Worm (Caenorhabditis elegans) whole organism, early embryonic: ENCODE measurements around the gene clec-72.
"Not testable (repeated sequence)": the region's sequence is repeated elsewhere in the genome, so short reads cannot be mapped to it uniquely, and the experiment has no call there.

Source experiments
- B0310.2 ChIP-seq: sonication (generic microtip); optimal IDR thresholded peaks from 2 replicates; lab custom pipeline; 2016; ENCODE audit warnings: mild to moderate bottlenecking, missing genetic modification characterization, missing compliant biosample characterization
- F13C5.2 ChIP-seq: sonication (generic microtip); optimal IDR thresholded peaks from 2 replicates; lab custom pipeline; 2017; ENCODE audit warnings: mild to moderate bottlenecking, missing genetic modification characterization, inconsistent platforms, missing compliant biosample characterization
- aly-1 ChIP-seq: sonication (generic microtip); optimal IDR thresholded peaks from 2 replicates; lab custom pipeline; 2016; ENCODE audit warnings: missing genetic modification characterization, missing compliant biosample characterization
- ama-1 ChIP-seq: fragments of 150-350 bp; optimal IDR thresholded peaks from 2 replicates; lab custom pipeline; 2014
- ceh-13 ChIP-seq: fragments of 200-800 bp; sonication (Bioruptor generic); optimal IDR thresholded peaks from 2 replicates; lab custom pipeline; 2018; ENCODE audit warnings: mild to moderate bottlenecking, missing genetic modification characterization, missing compliant biosample characterization
- ceh-36 ChIP-seq: sonication (generic microtip); optimal IDR thresholded peaks from 2 replicates; lab custom pipeline; 2016; ENCODE audit warnings: missing genetic modification characterization, inconsistent platforms, missing compliant biosample characterization
- ets-7 ChIP-seq: sonication (generic microtip); optimal IDR thresholded peaks from 2 replicates; lab custom pipeline; 2016; ENCODE audit warnings: missing genotype, missing genetic modification characterization, missing compliant biosample characterization
- flt-1 ChIP-seq: fragments of 200-800 bp; sonication (Bioruptor generic); IDR thresholded peaks from 2 replicates; pipeline ENCODE4 v1.3.6; 2022; ENCODE audit warnings: missing genetic modification characterization, missing compliant biosample characterization
- hmbx-1 ChIP-seq: sonication (generic microtip); optimal IDR thresholded peaks from 2 replicates; lab custom pipeline; 2016; ENCODE audit warnings: mild to moderate bottlenecking, missing genetic modification characterization, missing compliant biosample characterization
- hmg-4 ChIP-seq: fragments of 200-800 bp; sonication (Bioruptor generic); optimal IDR thresholded peaks from 2 replicates; lab custom pipeline; 2018; ENCODE audit warnings: mild to moderate bottlenecking, missing genetic modification characterization, missing compliant biosample characterization
- hnd-1 ChIP-seq: sonication (generic microtip); optimal IDR thresholded peaks from 2 replicates; lab custom pipeline; 2016; ENCODE audit warnings: missing genetic modification characterization, missing compliant biosample characterization
- pes-1 ChIP-seq: fragments of 200-800 bp; sonication (Bioruptor generic); IDR thresholded peaks from 2 replicates; pipeline ENCODE4 v1.3.6; 2022; ENCODE audit warnings: missing genetic modification reagents, missing genetic modification characterization, missing compliant biosample characterization
- scrt-1 ChIP-seq: fragments of 200-800 bp; sonication (Bioruptor generic); IDR thresholded peaks from 2 replicates; pipeline ENCODE4 v1.3.6; 2022; ENCODE audit warnings: missing genetic modification characterization, missing compliant biosample characterization
- sea-1 ChIP-seq: fragments of 200-800 bp; sonication (Bioruptor generic); conservative IDR thresholded peaks from 2 replicates; pipeline ENCODE4 v1.3.6; 2022; ENCODE audit warnings: missing genetic modification characterization, missing compliant biosample characterization
- tbx-11 ChIP-seq: fragments of 200-800 bp; sonication (Bioruptor generic); IDR thresholded peaks from 2 replicates; pipeline ENCODE4 v1.3.6; 2022; ENCODE audit warnings: missing genetic modification characterization, missing compliant biosample characterization
- tbx-37 ChIP-seq: fragments of 200-800 bp; sonication (Bioruptor generic); conservative IDR thresholded peaks from 2 replicates; pipeline ENCODE4 v1.3.6; 2022; ENCODE audit warnings: missing genetic modification reagents, missing genetic modification characterization, missing compliant biosample characterization
- tra-4 ChIP-seq: sonication (generic microtip); optimal IDR thresholded peaks from 2 replicates; lab custom pipeline; 2017; ENCODE audit warnings: missing genetic modification characterization, missing compliant biosample characterization

The clec-72 gene

DNA sequence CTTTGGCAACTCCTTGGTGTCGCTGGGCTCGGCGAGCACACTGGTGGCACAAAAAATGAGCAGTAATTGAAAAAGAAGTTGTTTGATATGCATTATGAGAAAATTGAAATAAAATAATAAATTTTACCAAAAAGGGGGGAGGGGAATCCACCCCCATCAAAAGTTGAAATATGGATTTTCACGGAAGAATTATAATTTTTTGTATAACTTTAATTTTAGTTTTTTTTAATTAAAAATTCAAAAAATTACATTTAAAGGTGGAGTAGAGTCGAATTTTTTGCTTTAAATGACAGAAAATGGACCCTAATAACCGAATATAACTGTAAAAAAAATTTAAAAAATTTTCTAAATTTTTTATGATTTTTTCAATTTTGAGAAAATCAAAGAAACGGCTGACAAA lies 32.8 kb upstream of the clec-72 start, which contains the start of gene F56D6.18:
F56D6.18 (minus strand) TSS at position 101 of the 400 bp plus-strand sequence.
- TF ChIP-seq B0310.2; F13C5.2 (tag; lab: Kevin White, UChicago); hnd-1: not testable (repeated sequence)

DNA sequence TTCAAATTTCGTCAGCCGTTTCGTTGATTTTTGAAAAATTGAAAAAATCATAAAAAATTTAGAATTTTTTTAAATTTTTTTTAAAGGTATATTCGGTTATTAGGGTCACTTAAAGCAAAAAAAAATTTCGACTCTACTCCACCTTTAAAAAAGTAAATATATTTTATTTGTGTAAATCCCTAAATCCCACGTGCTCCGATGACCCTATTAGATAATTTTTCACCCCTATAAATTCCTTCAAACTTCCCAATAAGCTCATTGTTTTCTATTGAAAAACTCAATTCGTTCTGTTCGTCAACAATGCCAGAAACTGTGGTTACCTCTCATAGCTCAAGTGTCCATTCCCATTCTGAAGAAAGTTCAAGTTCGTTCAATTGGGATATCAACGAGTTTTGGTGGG lies 32.0 kb upstream of the clec-72 start, which contains the start of gene F56D6.20:
F56D6.20 (plus strand) TSS at position 301 of the 400 bp plus-strand sequence.
- TF ChIP-seq scrt-1 (GFP tag; lab: Robert Waterston, UW), result no peak

DNA sequence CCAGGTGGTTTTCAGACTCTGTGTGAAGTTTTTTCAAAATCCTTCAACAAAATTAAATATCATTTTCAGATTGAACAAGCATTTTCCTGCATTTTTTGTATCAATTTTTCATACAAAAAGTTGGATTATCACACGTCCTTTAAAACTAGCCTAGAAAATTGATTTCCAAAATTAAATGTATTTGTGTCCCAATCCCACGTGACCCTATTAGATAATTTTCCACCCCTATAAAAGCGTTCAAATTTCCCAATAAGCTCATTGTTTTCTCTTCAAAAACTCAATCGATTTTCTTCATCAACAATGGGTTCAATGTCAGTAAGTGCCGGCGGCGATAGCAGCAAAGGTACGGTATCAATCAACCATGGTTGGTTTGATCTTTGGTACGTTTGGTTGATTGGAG lies 30.2 kb upstream of the clec-72 start, which contains the start of gene F56D6.19:
F56D6.19 (plus strand) TSS at position 301 of the 400 bp plus-strand sequence.
- TF ChIP-seq sea-1, result no peak
- no peak for TF ChIP-seq ceh-13 (GFP tag; lab: Kevin White, UChicago)
- no peak for TF ChIP-seq hmbx-1 (tag; lab: Kevin White, UChicago)
- no peak for TF ChIP-seq pes-1 (GFP tag; lab: Robert Waterston, UW)
- TF ChIP-seq ets-7 (tag; lab: Kevin White, UChicago), result no peak
- TF ChIP-seq aly-1 (tag; lab: Kevin White, UChicago), result no peak
- no peak for TF ChIP-seq hnd-1
- TF ChIP-seq ceh-36 (tag; lab: Kevin White, UChicago), result no peak
- TF ChIP-seq ama-1 (lab: Kevin White, UChicago), result no peak
- no peak for TF ChIP-seq flt-1 (GFP tag; lab: Robert Waterston, UW)
- TF ChIP-seq tra-4 (tag; lab: Kevin White, UChicago), result no peak
- no peak for TF ChIP-seq tbx-37 (GFP tag; lab: Robert Waterston, UW)
- no peak for TF ChIP-seq hmg-4 (GFP tag; lab: Kevin White, UChicago)

DNA sequence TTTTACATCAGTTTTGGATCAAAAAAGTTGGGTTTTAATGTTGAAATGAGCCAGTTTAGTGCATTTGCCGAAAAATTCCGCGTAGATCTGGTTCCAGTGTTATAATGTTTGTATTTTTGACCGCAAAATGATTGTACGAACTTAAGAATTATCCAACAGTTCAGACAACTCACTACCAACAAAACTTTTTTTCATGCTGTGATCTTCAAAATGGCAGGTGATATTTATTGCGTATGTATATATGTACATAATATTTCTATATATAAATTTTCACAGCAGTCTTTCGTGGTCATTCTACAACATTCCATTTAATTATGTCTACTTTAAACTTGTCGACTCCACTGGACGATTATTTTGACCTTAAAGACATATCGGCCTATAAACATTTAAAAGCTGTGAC lies 29.3 kb upstream of the clec-72 start, which contains the start of gene srz-20:
srz-20 (plus strand) TSS at position 301 of the 400 bp plus-strand sequence.
- TF ChIP-seq hnd-1, result no peak
- no peak for TF ChIP-seq ceh-36 (tag; lab: Kevin White, UChicago)
- TF ChIP-seq tra-4 (tag; lab: Kevin White, UChicago), result no peak
- TF ChIP-seq hmg-4 (GFP tag; lab: Kevin White, UChicago), result no peak
- no peak for TF ChIP-seq pes-1 (GFP tag; lab: Robert Waterston, UW)
- TF ChIP-seq F13C5.2 (tag; lab: Kevin White, UChicago), result no peak

DNA sequence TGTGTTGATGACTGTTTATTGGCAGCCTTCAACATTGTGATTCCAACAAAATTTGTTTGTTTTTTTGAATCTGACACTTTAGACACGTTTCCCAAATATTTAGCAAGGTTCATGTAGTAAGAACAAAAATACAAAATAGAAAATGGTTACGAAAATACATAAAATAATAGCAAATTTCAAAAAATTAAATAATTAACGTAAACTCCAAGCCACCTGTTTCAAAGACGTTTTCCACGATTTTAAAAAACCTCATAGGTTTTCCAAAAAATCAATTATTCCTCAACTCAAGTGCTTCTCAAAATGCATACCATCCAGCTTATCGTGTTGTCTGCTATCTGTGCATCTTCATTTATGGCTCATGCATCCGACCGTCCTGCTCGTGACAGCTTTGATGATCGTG lies 27.2 kb upstream of the clec-72 start, which contains the start of gene F56D6.14:
F56D6.14 (plus strand) TSS at position 301 of the 400 bp plus-strand sequence.
- no peak for TF ChIP-seq sea-1
- TF ChIP-seq hmbx-1 (tag; lab: Kevin White, UChicago), result no peak
- no peak for TF ChIP-seq ceh-36 (tag; lab: Kevin White, UChicago)
- TF ChIP-seq tbx-11 (GFP tag; lab: Robert Waterston, UW), result no peak
- no peak for TF ChIP-seq aly-1 (tag; lab: Kevin White, UChicago)
- TF ChIP-seq hnd-1, result no peak
- TF ChIP-seq tbx-37 (GFP tag; lab: Robert Waterston, UW), result no peak
- TF ChIP-seq ceh-13 (GFP tag; lab: Kevin White, UChicago), result no peak
- TF ChIP-seq B0310.2, result no peak
- no peak for TF ChIP-seq ets-7 (tag; lab: Kevin White, UChicago)
- no peak for TF ChIP-seq ama-1 (lab: Kevin White, UChicago)
- no peak for TF ChIP-seq pes-1 (GFP tag; lab: Robert Waterston, UW)
- TF ChIP-seq F13C5.2 (tag; lab: Kevin White, UChicago), result no peak
- no peak for TF ChIP-seq hmg-4 (GFP tag; lab: Kevin White, UChicago)
- no peak for TF ChIP-seq tra-4 (tag; lab: Kevin White, UChicago)
- no peak for TF ChIP-seq scrt-1 (GFP tag; lab: Robert Waterston, UW)
- no peak for TF ChIP-seq flt-1 (GFP tag; lab: Robert Waterston, UW)

DNA sequence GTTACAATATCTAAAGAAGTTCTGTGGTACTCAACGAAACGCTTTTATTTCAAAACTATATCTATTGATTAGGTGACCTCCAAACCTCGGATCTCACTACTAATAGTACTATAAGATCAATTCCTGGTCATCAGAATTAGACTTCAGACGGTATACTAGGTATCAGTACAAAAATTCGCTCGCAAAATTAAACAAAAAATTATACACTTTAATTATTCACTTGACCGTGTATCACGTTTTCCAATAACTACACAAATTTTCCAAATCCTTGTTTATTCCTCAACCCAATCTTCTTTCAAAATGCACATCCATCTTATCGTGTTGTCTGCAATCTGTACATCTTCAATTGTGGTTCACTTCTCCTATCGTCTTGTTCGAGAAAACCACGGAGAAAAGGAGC lies 26.5 kb upstream of the clec-72 start, which contains the start of gene F56D6.23:
F56D6.23 (plus strand) TSS at position 301 of the 400 bp plus-strand sequence.
- TF ChIP-seq aly-1 (tag; lab: Kevin White, UChicago), result no peak
- no peak for TF ChIP-seq scrt-1 (GFP tag; lab: Robert Waterston, UW)
- no peak for TF ChIP-seq tbx-11 (GFP tag; lab: Robert Waterston, UW)
- TF ChIP-seq hnd-1, result no peak
- TF ChIP-seq ceh-13 (GFP tag; lab: Kevin White, UChicago), result no peak
- TF ChIP-seq B0310.2, result no peak
- no peak for TF ChIP-seq ceh-36 (tag; lab: Kevin White, UChicago)

DNA sequence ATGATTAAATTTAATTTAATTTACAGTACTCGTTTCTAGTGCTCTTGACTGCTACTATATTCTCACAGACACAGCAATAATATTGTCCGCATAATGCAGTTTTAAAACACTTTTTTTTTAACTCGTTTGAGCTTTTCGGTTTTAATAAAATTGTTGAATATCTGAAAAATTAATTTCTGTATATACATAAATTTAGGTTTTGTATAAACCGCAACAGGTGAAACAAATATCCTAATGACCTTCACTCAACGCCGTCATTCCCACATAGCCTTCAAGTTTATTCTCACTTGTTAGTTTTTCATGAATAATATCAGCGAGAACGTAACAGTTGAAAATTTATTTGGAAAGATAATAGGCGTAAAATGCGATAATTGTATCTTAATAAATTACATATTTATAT lies 25.1 kb upstream of the clec-72 start, which contains the start of gene srz-19:
srz-19 (plus strand) TSS at position 301 of the 400 bp plus-strand sequence.
- TF ChIP-seq scrt-1 (GFP tag; lab: Robert Waterston, UW), result no peak
- no peak for TF ChIP-seq sea-1
- TF ChIP-seq tbx-11 (GFP tag; lab: Robert Waterston, UW), result no peak
- no peak for TF ChIP-seq B0310.2
- no peak for TF ChIP-seq ets-7 (tag; lab: Kevin White, UChicago)
- TF ChIP-seq F13C5.2 (tag; lab: Kevin White, UChicago), result no peak
- TF ChIP-seq flt-1 (GFP tag; lab: Robert Waterston, UW), result no peak
- TF ChIP-seq ceh-36 (tag; lab: Kevin White, UChicago), result no peak
- no peak for TF ChIP-seq pes-1 (GFP tag; lab: Robert Waterston, UW)
- TF ChIP-seq tbx-37 (GFP tag; lab: Robert Waterston, UW), result no peak

DNA sequence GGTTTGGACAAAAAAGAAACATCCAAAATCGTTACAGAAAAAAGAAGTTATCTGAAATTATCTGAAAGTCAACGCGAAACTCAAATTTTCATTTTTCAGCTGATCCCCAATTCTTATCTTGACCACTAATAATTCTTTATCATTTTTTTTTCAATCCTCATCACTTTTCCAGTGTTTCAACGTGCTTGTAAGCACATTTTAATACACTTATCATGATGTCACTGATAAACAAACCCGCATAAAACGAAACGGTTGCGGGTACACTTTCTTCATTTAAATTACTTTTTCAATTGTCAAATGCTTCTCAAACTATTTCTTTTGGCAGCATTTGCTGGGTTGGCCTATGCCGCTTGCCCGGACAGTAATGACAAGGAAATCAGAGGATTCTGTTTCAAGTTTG lies 22.7 kb upstream of the clec-72 start, which contains the start of gene clec-67:
clec-67 (plus strand) TSS at position 268 of the 400 bp plus-strand sequence.
- TF ChIP-seq hnd-1, result no peak
- no peak for TF ChIP-seq scrt-1 (GFP tag; lab: Robert Waterston, UW)
- TF ChIP-seq flt-1 (GFP tag; lab: Robert Waterston, UW), result no peak
- no peak for TF ChIP-seq aly-1 (tag; lab: Kevin White, UChicago)
- no peak for TF ChIP-seq tra-4 (tag; lab: Kevin White, UChicago)
- TF ChIP-seq ceh-36 (tag; lab: Kevin White, UChicago), result no peak
- no peak for TF ChIP-seq sea-1
- no peak for TF ChIP-seq ets-7 (tag; lab: Kevin White, UChicago)
- TF ChIP-seq ama-1 (lab: Kevin White, UChicago), result no peak
- no peak for TF ChIP-seq B0310.2
- no peak for TF ChIP-seq tbx-37 (GFP tag; lab: Robert Waterston, UW)
- TF ChIP-seq pes-1 (GFP tag; lab: Robert Waterston, UW), result no peak
